Fruit fly (Drosophila melanogaster) whole organism, adult: ENCODE results near the gene CG12071.

ENCODE experiments used
- CG11617 ChIP-seq: fragments of 200-800 bp; sonication (Bioruptor generic); optimal IDR thresholded peaks from 2 replicates; lab custom pipeline; 2017; ENCODE audit warnings: mild to moderate bottlenecking, missing biosample characterization, missing genetic modification reagents, missing genetic modification characterization
- CG12768 ChIP-seq: fragments of 200-800 bp; sonication (Bioruptor generic); optimal IDR thresholded peaks from 2 replicates; lab custom pipeline; 2017; ENCODE audit warnings: missing biosample characterization, missing genetic modification characterization, mild to moderate bottlenecking, moderate library complexity, missing genetic modification reagents
- CG1620 ChIP-seq: fragments of 200-800 bp; sonication (Bioruptor generic); optimal IDR thresholded peaks from 2 replicates; lab custom pipeline; 2016; ENCODE audit warnings: missing biosample characterization, missing genetic modification characterization
- Crg-1 ChIP-seq: fragments of 200-800 bp; sonication (Bioruptor generic); optimal IDR thresholded peaks from 2 replicates; lab custom pipeline; 2016; ENCODE audit warnings: missing biosample characterization, missing genetic modification characterization
- Hr96 ChIP-seq: fragments of 200-800 bp; sonication (Bioruptor generic); optimal IDR thresholded peaks from 2 replicates; lab custom pipeline; 2016; ENCODE audit warnings: missing biosample characterization, missing genetic modification characterization
- bab1 ChIP-seq: fragments of 200-800 bp; sonication (Bioruptor generic); optimal IDR thresholded peaks from 3 replicates; lab custom pipeline; 2019; ENCODE audit warnings: missing biosample characterization, mild to moderate bottlenecking, missing genetic modification characterization, moderate library complexity
- cic ChIP-seq: fragments of 200-800 bp; sonication (Bioruptor generic); optimal IDR thresholded peaks from 2 replicates; lab custom pipeline; 2017; ENCODE audit warnings: missing biosample characterization, mild to moderate bottlenecking, missing genetic modification characterization, moderate library complexity
- cnc ChIP-seq, 2 experiments: fragments of >200 bp; optimal IDR thresholded peaks; 2 replicates each; lab custom pipeline; 2017
- kay ChIP-seq: fragments of 200-800 bp; sonication (Bioruptor generic); peaks from one replicate; lab custom pipeline; 2016; ENCODE audit warnings: missing biosample characterization, missing genetic modification characterization, borderline replicate concordance
- tj ChIP-seq: fragments of 200-800 bp; sonication (Bioruptor generic); optimal IDR thresholded peaks from 3 replicates; lab custom pipeline; 2017; ENCODE audit warnings: missing biosample characterization, mild to moderate bottlenecking, missing genetic modification characterization, moderate library complexity

- TF ChIP-seq CG12768 (GFP tag; lab: Kevin White, UChicago) = no peak
- no peak for TF ChIP-seq Crg-1 (GFP tag; lab: Kevin White, UChicago)
- TF ChIP-seq bab1 = no peak
- TF ChIP-seq cnc (optimal IDR thresholded peaks at IDR 0.05; lab: Kevin White, UChicago) = no peak
- TF ChIP-seq CG1620 (GFP tag; lab: Kevin White, UChicago) = no peak
- TF ChIP-seq kay = no peak
- no peak for TF ChIP-seq cic
- no peak for TF ChIP-seq Hr96 (GFP tag; lab: Kevin White, UChicago)
- no peak for TF ChIP-seq CG11617
- TF ChIP-seq tj = no peak
Measured at dm6 chr3R:30883403-30883802, 2.6 kb upstream of the CG12071 start, which contains the start of gene CG15547.
